Worm (Caenorhabditis elegans): ENCODE data around the gene C12D8.9.

ce11 chrV:10266050-10266449 is 23.0 kb upstream of the C12D8.9 start:
- TF ChIP-seq dao-5 (tag; optimal IDR thresholded peaks at IDR 0.05), result no peak
- TF ChIP-seq W03F9.2 (tag; optimal IDR thresholded peaks at IDR 0.05), result no peak

Measured in whole organism, L4/young adult.